Worm (Caenorhabditis elegans): Measurements from ENCODE around the gene smz-1.

smz-1 gene

DNA sequence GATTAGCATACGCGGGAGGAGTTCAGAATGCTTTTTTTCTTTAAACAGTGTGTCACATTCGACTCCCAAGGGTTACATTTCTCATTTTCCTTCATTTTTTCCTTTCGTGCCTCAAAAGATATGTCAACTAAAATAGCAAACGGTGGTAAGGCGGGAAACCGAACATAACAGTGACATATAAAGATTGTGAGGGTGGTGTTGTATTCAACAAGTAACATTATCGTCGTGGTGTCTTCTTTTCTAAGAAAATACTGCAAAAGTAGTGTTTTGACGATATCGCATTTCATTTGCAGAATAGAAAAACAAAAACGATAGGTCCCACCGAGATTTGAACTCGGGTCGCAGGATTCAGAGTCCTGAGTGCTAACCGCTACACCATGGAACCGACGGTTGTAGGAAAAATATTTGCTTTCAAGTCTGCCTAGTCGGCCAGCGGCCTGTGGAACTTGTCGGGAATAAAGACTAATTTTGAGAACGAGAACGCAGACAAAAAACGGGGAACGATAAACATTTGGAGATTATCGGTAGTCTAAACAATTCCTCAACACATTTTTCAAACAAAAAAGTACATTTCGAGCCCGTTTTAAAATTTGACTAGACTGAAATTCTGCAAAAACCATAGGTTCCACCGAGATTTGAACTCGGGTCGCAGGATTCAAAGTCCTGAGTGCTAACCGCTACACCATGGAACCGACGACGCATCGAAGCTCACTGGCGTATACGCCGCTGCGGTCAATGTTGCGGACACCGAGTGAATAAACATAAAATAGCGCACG, 38.0 kb upstream of the smz-1 start (continued):
- TF ChIP-seq hlh-30 (tag; optimal IDR thresholded peaks at IDR 0.05; ENCODE audit: insufficient read depth) = no peak
- peak; percentile 73 for TF ChIP-seq egl-43 (GFP tag; IDR thresholded peaks at IDR 0.05)
- TF ChIP-seq nhr-28 (tag; optimal IDR thresholded peaks at IDR 0.05) = no peak
- TF ChIP-seq nhr-102 (tag; optimal IDR thresholded peaks at IDR 0.05) = no peak
- no peak for TF ChIP-seq Y5F2A.4 (GFP tag; optimal IDR thresholded peaks at IDR 0.05)
- TF ChIP-seq php-3 (GFP tag; IDR thresholded peaks at IDR 0.05) = 0 out of 2 replicates have a peak, but pooled peaks have one; percentile 6
- no peak for TF ChIP-seq unc-39 (tag; optimal IDR thresholded peaks at IDR 0.05)
- no peak for TF ChIP-seq nhr-11 (tag; optimal IDR thresholded peaks at IDR 0.05)
- peak; percentile 72 for TF ChIP-seq F26F4.8 (GFP tag; conservative IDR thresholded peaks at IDR 0.05)
- 0 out of 2 replicates have a peak, but pooled peaks have one; percentile 8 for TF ChIP-seq madf-9 (GFP tag; conservative IDR thresholded peaks at IDR 0.05)
- no peak for TF ChIP-seq tag-97 (GFP tag; IDR thresholded peaks at IDR 0.05)
- 0 out of 2 replicates have a peak, but pooled peaks have one; percentile 5 for TF ChIP-seq arid-1 (GFP tag; conservative IDR thresholded peaks at IDR 0.05)
- peak in 1 of 2 experiments; percentile 91 for TF ChIP-seq unc-62 (GFP tag; optimal IDR thresholded peaks at IDR 0.05 in 1 of 2)
- TF ChIP-seq unc-62 (tag; optimal IDR thresholded peaks at IDR 0.05) = no peak
- TF ChIP-seq ZK546.5 (tag; optimal IDR thresholded peaks at IDR 0.05) = no peak
- TF ChIP-seq daf-16 (GFP tag; optimal IDR thresholded peaks at IDR 0.05) = peak in 1 of 2 experiments; percentile 31
- TF ChIP-seq daf-16 (tag; optimal IDR thresholded peaks at IDR 0.05) = peak; percentile 45
- no peak for TF ChIP-seq jun-1 (tag; optimal IDR thresholded peaks at IDR 0.05)
- 0 out of 2 replicates have a peak, but pooled peaks have one; percentile 5 for TF ChIP-seq F44E2.7 (GFP tag; IDR thresholded peaks at IDR 0.05)
- TF ChIP-seq nhr-111 (GFP tag; optimal IDR thresholded peaks at IDR 0.05) = no peak
- no peak for TF ChIP-seq Y75B8A.6 (GFP tag; IDR thresholded peaks at IDR 0.05)
- no peak for TF ChIP-seq ceh-82 (tag; optimal IDR thresholded peaks at IDR 0.05)
- TF ChIP-seq lin-1 (GFP tag; IDR thresholded peaks at IDR 0.05) = no peak
- no peak for TF ChIP-seq set-16 (GFP tag; IDR thresholded peaks at IDR 0.05)
- peak; percentile 62; the same call in 1 of the 2 replicates for TF ChIP-seq nhr-41 (GFP tag; IDR thresholded peaks at IDR 0.05)
- peak; percentile 19 for TF ChIP-seq gei-8 (GFP tag; optimal IDR thresholded peaks at IDR 0.05)
- no peak for TF ChIP-seq T20F7.1 (GFP tag; optimal IDR thresholded peaks at IDR 0.05)
- no peak for TF ChIP-seq R02D3.7 (tag; optimal IDR thresholded peaks at IDR 0.05)
- TF ChIP-seq sdz-12 (GFP tag; optimal IDR thresholded peaks at IDR 0.05) = peak; percentile 21
- peak; percentile 21 for TF ChIP-seq mep-1 (tag; optimal IDR thresholded peaks at IDR 0.05)
- peak; percentile 19 for TF ChIP-seq hlh-11 (tag; optimal IDR thresholded peaks at IDR 0.05)
- TF ChIP-seq ces-1 (GFP tag; optimal IDR thresholded peaks at IDR 0.05) = no peak
- no peak for TF ChIP-seq dpl-1 (GFP tag; optimal IDR thresholded peaks at IDR 0.05)
- 0 out of 2 replicates have a peak, but pooled peaks have one; percentile 14 for TF ChIP-seq ceh-20 (GFP tag; IDR thresholded peaks at IDR 0.05)
- no peak for TF ChIP-seq lsy-2 (tag; optimal IDR thresholded peaks at IDR 0.05)
- TF ChIP-seq nhr-77 (tag; optimal IDR thresholded peaks at IDR 0.05) = no peak
- no peak for TF ChIP-seq daf-8 (GFP tag; IDR thresholded peaks at IDR 0.05)
- TF ChIP-seq ztf-7 (tag; optimal IDR thresholded peaks at IDR 0.05) = no peak
- TF ChIP-seq mxl-3 (GFP tag; optimal IDR thresholded peaks at IDR 0.05) = no peak
- no peak for TF ChIP-seq pqm-1 (tag; optimal IDR thresholded peaks at IDR 0.05)
- peak; percentile 13 for TF ChIP-seq dve-1 (tag; optimal IDR thresholded peaks at IDR 0.05; ENCODE audit: insufficient read depth)
- TF ChIP-seq nhr-76 (tag; optimal IDR thresholded peaks at IDR 0.05) = no peak
- TF ChIP-seq F10B5.3 (tag; optimal IDR thresholded peaks at IDR 0.05) = no peak
- no peak for TF ChIP-seq aly-2 (tag; optimal IDR thresholded peaks at IDR 0.05)
- peak; percentile 63; the same call in 1 of the 2 replicates for TF ChIP-seq daf-19 (GFP tag; conservative IDR thresholded peaks at IDR 0.05)
- peak; percentile 56 for TF ChIP-seq mes-2 (tag; optimal IDR thresholded peaks at IDR 0.05; ENCODE audit: poor library complexity, severe bottlenecking)
- TF ChIP-seq aha-1 (tag) = peak; percentile 20
- TF ChIP-seq ceh-44 (GFP tag; IDR thresholded peaks at IDR 0.05) = no peak
- TF ChIP-seq mdt-29 (GFP tag; IDR thresholded peaks at IDR 0.05) = no peak
- TF ChIP-seq ceh-28 (tag; optimal IDR thresholded peaks at IDR 0.05) = no peak

Data from whole organism, L4 larva.